Fruit fly (Drosophila melanogaster) S2 (cell line): Measurements from ENCODE around the gene plum.

Experiments used
- CG8478 ChIP-seq: fragments of >200 bp; optimal IDR thresholded peaks from 2 replicates; lab custom pipeline; 2018
- CTCF ChIP-seq, 2 experiments: fragments of >200 bp; optimal IDR thresholded peaks; 2 replicates each; lab custom pipeline; 2018

The plum gene

dm6 chr3R:26543441-26543826, 8.4 kb upstream of the plum start:
- no peak for TF ChIP-seq CTCF (optimal IDR thresholded peaks at IDR 0.05; lab: Kevin White, UChicago)
- no peak for TF ChIP-seq CG8478 (lab: Kevin White, UChicago)

- TF ChIP-seq CG8478 (lab: Kevin White, UChicago) (no peak), CTCF (optimal IDR thresholded peaks at IDR 0.05; lab: Kevin White, UChicago) (no peak)
Measured at dm6 chr3R:26542721-26543440, 7.9 kb upstream of the plum start.

dm6 chr3R:26542108-26542507, 7.1 kb upstream of the plum start:
- TF ChIP-seq CG8478 (lab: Kevin White, UChicago) (no peak), CTCF (optimal IDR thresholded peaks at IDR 0.05; lab: Kevin White, UChicago) (no peak)

- TF ChIP-seq CTCF (optimal IDR thresholded peaks at IDR 0.05; lab: Kevin White, UChicago) (no peak), CG8478 (lab: Kevin White, UChicago) (no peak)
Measured at dm6 chr3R:26541277-26541676, 6.3 kb upstream of the plum start.

- no peak for TF ChIP-seq CTCF (optimal IDR thresholded peaks at IDR 0.05; lab: Kevin White, UChicago)
- no peak for TF ChIP-seq CG8478 (lab: Kevin White, UChicago)
Measured at dm6 chr3R:26540385-26540815, 5.4 kb upstream of the plum start.

- TF ChIP-seq CTCF (optimal IDR thresholded peaks at IDR 0.05; lab: Kevin White, UChicago) (no peak), CG8478 (lab: Kevin White, UChicago) (no peak)
Measured at dm6 chr3R:26539140-26539539, 4.1 kb upstream of the plum start.

dm6 chr3R:26536747-26537221, 1.8 kb upstream of the plum start:
- TF ChIP-seq CTCF (optimal IDR thresholded peaks at IDR 0.05; lab: Kevin White, UChicago) (no peak), CG8478 (lab: Kevin White, UChicago) (no peak)

DNA sequence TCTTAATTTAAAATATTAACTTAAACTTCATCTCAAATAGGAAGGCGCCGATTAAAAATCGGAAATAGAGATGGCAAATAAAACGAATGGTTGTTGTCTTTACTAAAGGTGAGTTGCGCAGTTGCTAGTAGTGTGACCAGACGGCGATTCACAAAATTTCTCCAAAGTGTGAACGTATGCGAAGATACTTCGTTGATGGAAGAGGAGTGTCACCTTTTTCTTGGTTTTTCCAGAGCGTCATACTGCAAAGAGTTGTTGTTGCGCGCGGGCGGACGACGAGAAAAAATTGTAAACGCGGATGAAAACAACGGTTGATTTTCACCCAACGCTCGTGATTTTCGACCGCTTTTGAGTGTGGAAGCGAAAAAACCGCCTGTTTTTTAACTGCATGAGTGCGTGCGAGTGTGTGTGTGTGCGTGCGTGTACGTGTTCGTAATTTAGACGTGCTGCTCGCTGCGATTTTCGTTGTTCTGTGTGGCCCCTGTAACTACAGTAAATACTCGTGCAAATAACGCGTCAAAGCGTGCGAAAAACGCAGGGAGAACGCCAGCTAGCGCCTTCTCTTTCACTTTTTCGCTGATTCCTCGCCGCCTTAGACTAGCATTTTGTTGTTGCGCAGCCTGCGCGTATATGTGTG, 1.2 kb upstream of the plum start, which contains the start of gene scrib:
Gene scrib (plus strand): TSS at position 241 of the 637 bp plus-strand sequence.
- TF ChIP-seq CG8478 (lab: Kevin White, UChicago) (no peak), CTCF (optimal IDR thresholded peaks at IDR 0.05; lab: Kevin White, UChicago) (peak; percentile 38 to 57)

DNA sequence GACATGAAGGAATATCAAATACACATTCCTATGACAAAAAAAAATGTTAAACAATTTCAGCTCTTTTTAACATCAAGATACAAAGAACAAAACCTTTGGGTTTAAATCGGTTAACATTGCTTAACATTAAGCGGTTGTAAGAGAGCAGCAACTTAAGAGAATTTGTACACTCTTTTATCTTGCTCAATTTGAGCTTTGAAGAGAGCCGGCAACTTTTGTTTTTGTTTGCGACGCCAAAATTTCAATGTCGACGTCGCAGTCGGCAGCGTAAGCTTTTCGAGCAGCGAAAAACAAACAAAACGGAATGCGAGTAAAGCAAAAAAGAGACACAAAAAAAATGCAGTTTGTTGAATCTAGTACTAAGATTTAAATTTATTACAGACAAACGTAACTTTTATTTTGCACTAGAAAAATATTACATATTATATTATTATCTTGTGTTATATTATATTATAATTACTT, 582 bp upstream of the plum start:
- no peak for TF ChIP-seq CTCF (optimal IDR thresholded peaks at IDR 0.05; lab: Kevin White, UChicago)
- TF ChIP-seq CG8478 (lab: Kevin White, UChicago) = no peak

- TF ChIP-seq CTCF (optimal IDR thresholded peaks at IDR 0.05; lab: Kevin White, UChicago) (no peak), CG8478 (lab: Kevin White, UChicago) (no peak)
Measured at dm6 chr3R:26533997-26534556, 940 bp downstream of the plum start.

DNA sequence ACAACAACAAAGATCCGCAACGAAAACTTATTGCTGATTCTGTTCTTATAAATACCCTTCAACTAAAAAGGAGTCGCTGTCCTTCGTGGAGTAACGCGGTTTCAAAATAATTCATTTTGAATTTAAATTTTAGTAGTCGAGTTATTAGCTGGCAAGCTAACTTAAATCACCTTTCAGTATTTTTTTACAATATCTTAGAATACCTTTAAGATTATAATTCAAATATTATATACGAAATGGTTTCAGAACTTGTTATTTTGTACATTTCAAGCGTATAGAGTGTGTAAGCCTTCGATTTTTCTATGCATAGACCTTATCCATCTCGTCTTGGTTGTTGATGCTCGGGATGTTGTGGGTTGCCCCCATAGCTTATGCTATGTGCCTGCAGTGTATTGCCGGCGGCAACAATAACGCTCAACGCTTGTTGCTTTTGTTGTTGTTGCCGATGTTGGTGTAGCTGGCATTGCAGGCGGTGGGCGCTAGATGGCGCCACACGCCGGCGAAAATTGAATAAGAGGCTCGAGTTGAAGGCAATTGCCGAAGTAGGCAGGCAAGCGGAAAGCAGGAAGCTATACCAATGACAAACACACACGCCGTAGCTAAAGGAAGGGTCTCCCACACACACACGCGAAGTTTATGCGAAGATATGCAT, 5.6 kb downstream of the plum start:
- peak; percentile 84 to 89 for TF ChIP-seq CTCF (optimal IDR thresholded peaks at IDR 0.05; lab: Kevin White, UChicago)
- TF ChIP-seq CG8478 (lab: Kevin White, UChicago) = no peak

DNA sequence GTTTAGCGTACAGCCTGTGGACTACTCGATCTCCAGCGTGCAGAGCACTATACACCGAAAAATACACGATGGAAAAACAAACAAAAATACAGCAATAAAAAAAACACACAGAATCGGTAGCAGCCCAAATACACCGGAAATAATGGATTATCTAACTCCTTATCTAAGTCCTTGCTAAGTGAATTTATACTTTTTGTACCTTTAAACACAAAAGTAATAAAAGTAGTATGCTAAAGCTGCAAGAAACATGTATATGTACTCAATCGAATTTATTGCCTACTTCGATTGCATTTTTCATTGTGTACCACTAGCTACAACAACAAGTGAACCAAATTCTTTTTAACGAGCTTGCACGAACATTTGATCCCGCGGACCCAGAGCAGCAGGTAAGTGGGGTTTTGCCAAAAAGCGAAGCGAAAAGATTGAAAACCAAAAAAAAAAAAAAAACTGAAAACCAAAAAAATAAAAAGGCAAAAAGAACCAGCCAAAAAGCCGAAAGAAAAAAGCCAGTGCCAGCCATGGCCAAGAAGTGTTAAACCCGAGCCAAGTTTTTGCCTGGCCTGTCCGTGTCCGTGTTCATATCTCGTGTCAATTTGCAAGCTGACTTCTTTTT, 12.8 kb downstream of the plum start:
- TF ChIP-seq CTCF (optimal IDR thresholded peaks at IDR 0.05; lab: Kevin White, UChicago) = no peak
- no peak for TF ChIP-seq CG8478 (lab: Kevin White, UChicago)

DNA sequence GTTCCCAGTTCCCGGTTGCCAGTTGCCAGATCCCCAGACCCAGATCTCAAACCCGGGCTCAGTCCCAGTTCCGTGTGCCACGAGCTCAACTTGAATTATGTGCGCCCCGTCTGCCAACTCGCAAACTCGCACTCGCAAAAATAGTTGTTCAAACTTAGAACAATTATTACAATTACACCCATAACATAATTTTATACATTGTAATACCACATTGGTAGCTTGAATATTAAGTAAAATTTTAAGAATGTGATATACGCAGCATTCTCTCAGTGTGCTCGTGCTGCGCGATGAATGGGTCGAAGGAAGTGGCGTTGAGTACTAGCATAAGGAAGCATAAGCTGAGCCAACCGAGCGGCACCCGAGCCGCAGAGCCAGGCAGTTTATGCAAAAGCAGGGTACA, 27.2 kb downstream of the plum start:
- TF ChIP-seq CG8478 (lab: Kevin White, UChicago) (no peak), CTCF (optimal IDR thresholded peaks at IDR 0.05; lab: Kevin White, UChicago) (no peak)

dm6 chr3R:26503317-26503716, 31.7 kb downstream of the plum start:
- TF ChIP-seq CG8478 (lab: Kevin White, UChicago) = no peak
